Worm (Caenorhabditis elegans): ENCODE data around the gene K02D3.1.

ce11 chrX:13690333-13690732 is 16.4 kb upstream of the K02D3.1 start:
- TF ChIP-seq tab-1 (GFP tag; IDR thresholded peaks at IDR 0.05), result no peak
- no peak for TF ChIP-seq flt-1 (GFP tag; IDR thresholded peaks at IDR 0.05)
- TF ChIP-seq ztf-23 (GFP tag; IDR thresholded peaks at IDR 0.05), result no peak
- no peak for TF ChIP-seq ref-1 (GFP tag; conservative IDR thresholded peaks at IDR 0.05)
- no peak for TF ChIP-seq ztf-29 (GFP tag; IDR thresholded peaks at IDR 0.05)
- no peak for TF ChIP-seq cog-1 (tag; optimal IDR thresholded peaks at IDR 0.05)
- TF ChIP-seq klf-2 (GFP tag; conservative IDR thresholded peaks at IDR 0.05), result no peak

Data from whole organism, midembryonic.